Worm (Caenorhabditis elegans) whole organism, midembryonic: ENCODE measurements around the gene gldi-2.

Experiments used
- T22C8.4 ChIP-seq: fragments of 200-800 bp; sonication (Bioruptor generic); IDR thresholded peaks from 2 replicates; pipeline ENCODE4 v1.3.6; 2022; ENCODE audit warnings: missing genetic modification characterization, missing compliant biosample characterization
- cog-1 ChIP-seq: sonication (generic microtip); optimal IDR thresholded peaks from 2 replicates; lab custom pipeline; 2016; ENCODE audit warnings: missing genetic modification characterization, missing compliant biosample characterization
- flt-1 ChIP-seq: fragments of 200-800 bp; sonication (Bioruptor generic); IDR thresholded peaks from 2 replicates; pipeline ENCODE4 v1.3.6; 2022; ENCODE audit warnings: missing genetic modification characterization, missing compliant biosample characterization
- klf-2 ChIP-seq: fragments of 200-800 bp; sonication (Bioruptor generic); conservative IDR thresholded peaks from 2 replicates; pipeline ENCODE4 v1.3.6; 2022; ENCODE audit warnings: missing genetic modification reagents, missing genetic modification characterization, missing compliant biosample characterization
- med-1 ChIP-seq: sonication (generic microtip); optimal IDR thresholded peaks from 2 replicates; lab custom pipeline; 2017; ENCODE audit warnings: missing genetic modification characterization, mild to moderate bottlenecking, missing compliant biosample characterization, antibody characterized with exemption, missing genetic modification reagents; ENCODE audit not compliant: insufficient read depth
- ref-1 ChIP-seq: fragments of 200-800 bp; sonication (Bioruptor generic); conservative IDR thresholded peaks from 2 replicates; pipeline ENCODE4 v1.3.6; 2022; ENCODE audit warnings: missing genetic modification reagents, missing genetic modification characterization, missing compliant biosample characterization
- tab-1 ChIP-seq: fragments of 200-800 bp; sonication (Bioruptor generic); IDR thresholded peaks from 2 replicates; pipeline ENCODE4 v1.3.6; 2022; ENCODE audit warnings: missing genetic modification characterization, missing compliant biosample characterization
- ztf-23 ChIP-seq: fragments of 200-800 bp; sonication (Bioruptor generic); IDR thresholded peaks from 2 replicates; pipeline ENCODE4 v1.3.6; 2022; ENCODE audit warnings: missing genetic modification reagents, missing genetic modification characterization, missing compliant biosample characterization
- ztf-29 ChIP-seq: fragments of 200-800 bp; sonication (Bioruptor generic); IDR thresholded peaks from 2 replicates; pipeline ENCODE4 v1.3.6; 2022; ENCODE audit warnings: missing genetic modification reagents, missing genetic modification characterization, missing compliant biosample characterization

gldi-2 gene

DNA sequence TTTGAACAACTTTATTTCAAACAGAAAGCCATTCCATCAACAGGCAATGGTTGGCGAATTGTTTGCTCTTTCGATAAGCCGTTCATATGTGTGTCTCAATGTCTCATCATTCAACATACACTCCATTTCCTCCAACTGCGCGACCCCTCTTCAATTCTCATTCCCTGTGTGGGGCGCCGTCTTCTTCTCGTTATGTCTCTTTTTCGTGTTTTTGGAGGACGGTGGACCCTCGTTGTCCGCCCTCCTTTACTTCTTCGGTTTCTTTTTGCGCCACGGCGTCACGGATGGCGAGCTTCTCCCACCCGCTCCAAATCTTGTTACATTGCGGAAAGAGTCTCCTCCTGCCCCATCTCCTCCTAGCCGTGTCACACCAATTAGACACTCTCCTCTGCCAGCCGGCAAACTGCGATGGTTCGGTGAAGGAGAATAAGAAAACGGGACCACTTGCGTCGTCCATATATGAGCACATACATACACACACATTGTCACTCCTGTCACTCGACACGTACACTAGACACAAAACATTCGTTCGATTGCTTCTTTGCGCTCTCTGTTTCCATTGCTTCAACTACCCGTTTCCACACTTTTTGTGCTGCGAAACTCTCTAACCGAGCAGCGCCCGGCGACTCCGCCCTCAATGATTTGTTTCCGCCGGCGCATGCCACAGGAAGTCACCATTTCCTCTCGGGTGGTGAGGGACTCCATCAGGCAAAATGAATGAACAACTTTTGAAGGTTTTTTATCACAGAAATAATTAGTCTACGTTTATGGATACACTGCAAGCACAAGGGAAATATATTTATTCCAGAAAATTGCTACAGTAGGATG, 45.1 kb downstream of the gldi-2 start:
- TF ChIP-seq ref-1 (GFP tag; lab: Robert Waterston, UW) (no peak), klf-2 (no peak), ztf-29 (GFP tag; lab: Robert Waterston, UW) (no peak), tab-1 (GFP tag; lab: Robert Waterston, UW) (no peak), T22C8.4 (GFP tag; lab: Robert Waterston, UW) (no peak), med-1 (no peak), cog-1 (no peak), ztf-23 (GFP tag; lab: Robert Waterston, UW) (no peak), flt-1 (GFP tag; lab: Robert Waterston, UW) (no peak)

DNA sequence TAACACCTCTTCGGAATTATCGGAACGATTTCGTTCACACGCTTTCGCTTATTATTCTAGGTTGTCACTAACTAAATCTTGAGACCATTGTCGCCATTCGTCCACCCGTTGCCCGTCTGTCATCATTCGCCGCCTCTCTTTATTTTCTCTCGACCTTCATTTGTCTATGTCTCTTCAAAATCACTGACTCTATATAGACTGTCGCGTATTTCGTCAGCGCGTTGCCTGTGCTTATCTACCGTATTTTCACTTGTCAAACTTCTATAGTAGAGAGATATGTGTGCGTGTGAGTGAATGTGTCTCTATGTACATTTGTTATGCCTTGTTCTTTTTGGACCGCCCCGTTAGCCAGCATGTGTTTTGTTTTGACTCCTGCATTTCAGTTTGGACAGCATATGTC, 45.9 kb downstream of the gldi-2 start:
- no peak for TF ChIP-seq ztf-29 (GFP tag; lab: Robert Waterston, UW)
- no peak for TF ChIP-seq ztf-23 (GFP tag; lab: Robert Waterston, UW)
- no peak for TF ChIP-seq flt-1 (GFP tag; lab: Robert Waterston, UW)
- no peak for TF ChIP-seq tab-1 (GFP tag; lab: Robert Waterston, UW)

DNA sequence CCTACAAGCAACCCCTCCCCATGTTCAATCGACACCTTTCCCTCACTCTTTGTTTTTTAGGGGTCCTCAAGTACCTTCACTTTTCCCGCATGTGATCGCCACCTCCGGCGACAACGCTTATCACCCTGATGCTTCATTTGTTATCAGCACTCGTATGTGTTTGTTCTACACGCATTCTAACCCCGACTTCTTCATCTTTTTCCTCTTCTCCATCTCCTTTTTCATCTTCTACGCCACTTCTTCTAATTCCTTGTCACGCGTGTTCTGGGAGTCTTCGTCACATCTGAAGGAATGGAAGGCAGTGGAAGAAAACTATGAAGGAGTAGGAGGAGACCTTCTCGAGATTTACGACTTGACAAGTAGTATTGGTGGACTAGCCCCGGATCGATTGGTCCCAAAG, 46.8 kb downstream of the gldi-2 start:
- TF ChIP-seq klf-2, result no peak
- TF ChIP-seq med-1, result no peak
- TF ChIP-seq T22C8.4 (GFP tag; lab: Robert Waterston, UW), result no peak
- no peak for TF ChIP-seq ztf-29 (GFP tag; lab: Robert Waterston, UW)
- no peak for TF ChIP-seq flt-1 (GFP tag; lab: Robert Waterston, UW)
- no peak for TF ChIP-seq tab-1 (GFP tag; lab: Robert Waterston, UW)
- TF ChIP-seq cog-1, result no peak
- TF ChIP-seq ref-1 (GFP tag; lab: Robert Waterston, UW), result no peak
- no peak for TF ChIP-seq ztf-23 (GFP tag; lab: Robert Waterston, UW)

ce11 chrII:6830923-6831322, 47.7 kb downstream of the gldi-2 start:
- TF ChIP-seq tab-1 (GFP tag; lab: Robert Waterston, UW) (peak; percentile 66; the same call in 1 of the 2 replicates), ztf-23 (GFP tag; lab: Robert Waterston, UW) (0 out of 2 replicates have a peak, but pooled peaks have one; percentile 47), cog-1 (no peak)

DNA sequence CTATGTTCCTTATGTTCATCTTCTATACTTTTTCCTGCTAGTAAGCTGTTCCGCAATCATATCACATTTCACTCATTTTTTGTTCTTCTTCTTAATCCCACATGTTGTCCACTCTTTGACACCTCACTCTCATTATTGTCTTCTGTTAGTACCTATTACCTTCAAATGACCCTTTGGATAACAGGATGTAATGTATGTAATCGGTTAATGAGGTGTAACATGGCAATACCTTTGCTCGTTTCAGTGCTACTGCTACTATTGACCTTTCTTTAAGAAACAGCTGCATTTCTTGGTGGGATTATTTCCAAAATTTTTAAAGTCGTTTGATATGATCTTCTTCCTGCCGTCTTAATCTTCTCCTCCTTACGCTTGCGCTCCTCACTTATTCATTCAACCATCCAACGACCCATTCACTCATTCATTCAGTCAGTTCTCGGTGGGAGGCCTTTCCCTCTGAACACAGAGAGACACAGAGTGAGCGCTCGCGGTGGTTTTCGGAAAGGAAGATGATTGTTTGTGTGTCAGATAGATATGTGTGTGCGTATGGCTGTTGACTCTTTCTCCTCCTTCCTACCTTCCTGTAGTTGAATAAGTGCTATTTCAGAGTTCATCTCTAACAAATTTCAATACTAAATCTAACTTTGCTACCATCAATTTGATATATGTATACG, 48.4 kb downstream of the gldi-2 start:
- no peak for TF ChIP-seq ztf-23 (GFP tag; lab: Robert Waterston, UW)
- TF ChIP-seq T22C8.4 (GFP tag; lab: Robert Waterston, UW), result no peak
- no peak for TF ChIP-seq med-1
- no peak for TF ChIP-seq flt-1 (GFP tag; lab: Robert Waterston, UW)
- TF ChIP-seq ref-1 (GFP tag; lab: Robert Waterston, UW), result no peak
- no peak for TF ChIP-seq tab-1 (GFP tag; lab: Robert Waterston, UW)
- no peak for TF ChIP-seq ztf-29 (GFP tag; lab: Robert Waterston, UW)
- no peak for TF ChIP-seq klf-2

DNA sequence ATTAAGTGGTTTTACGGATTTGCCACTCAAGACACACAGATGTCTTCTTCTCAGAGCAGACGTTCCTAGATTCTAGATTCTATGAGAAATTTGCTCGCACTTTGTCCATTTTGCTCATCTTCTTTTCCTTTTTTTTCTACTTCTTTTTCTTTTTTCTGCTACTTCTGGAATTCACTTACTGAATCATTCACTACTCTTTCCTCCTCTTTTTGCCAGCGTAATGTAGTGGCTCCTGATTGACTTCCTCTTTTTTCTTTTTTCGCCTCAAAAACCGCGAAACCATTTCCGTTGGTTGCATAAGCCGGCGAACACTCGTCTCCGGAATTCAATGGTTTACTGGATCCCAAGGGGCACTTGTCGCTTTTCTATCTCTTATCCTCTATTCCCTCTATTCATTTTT, 49.0 kb downstream of the gldi-2 start:
- TF ChIP-seq klf-2 (no peak), T22C8.4 (GFP tag; lab: Robert Waterston, UW) (no peak), cog-1 (no peak), ztf-23 (GFP tag; lab: Robert Waterston, UW) (no peak), ztf-29 (GFP tag; lab: Robert Waterston, UW) (no peak), med-1 (no peak), tab-1 (GFP tag; lab: Robert Waterston, UW) (no peak), ref-1 (GFP tag; lab: Robert Waterston, UW) (no peak), flt-1 (GFP tag; lab: Robert Waterston, UW) (no peak)

- TF ChIP-seq flt-1 (GFP tag; lab: Robert Waterston, UW) (no peak), ztf-23 (GFP tag; lab: Robert Waterston, UW) (0 out of 2 replicates have a peak, but pooled peaks have one; percentile 32), T22C8.4 (GFP tag; lab: Robert Waterston, UW) (0 out of 2 replicates have a peak, but pooled peaks have one; percentile 14)
Observed at ce11 chrII:6832695-6833389, 49.6 kb downstream of the gldi-2 start.

DNA sequence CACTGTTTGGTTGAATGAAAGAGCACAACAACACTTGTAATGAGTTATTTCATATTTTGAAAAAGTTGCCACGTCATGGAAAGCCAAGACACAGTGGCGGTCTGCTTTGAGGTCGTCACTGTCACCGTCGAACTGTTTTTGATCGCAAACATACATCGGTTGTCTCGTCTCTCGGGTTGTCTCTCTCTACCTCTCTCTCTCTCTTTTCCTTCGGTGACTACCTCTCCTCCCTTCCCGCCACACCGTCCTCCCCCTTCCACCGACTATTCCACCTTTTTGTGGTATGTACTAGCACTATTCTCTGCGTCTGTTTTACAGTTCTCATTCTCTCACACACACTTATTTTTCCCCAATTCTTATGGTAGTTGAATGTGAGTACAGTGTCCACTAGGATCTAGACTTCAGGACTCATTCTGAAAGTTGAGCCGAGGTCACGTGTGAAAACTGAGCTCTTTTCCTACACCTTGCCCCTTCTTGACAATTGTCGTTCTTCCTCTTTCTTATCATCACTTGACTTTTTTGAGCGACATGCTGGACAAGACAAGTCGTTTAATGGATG, 50.6 kb downstream of the gldi-2 start:
- no peak for TF ChIP-seq klf-2
- TF ChIP-seq cog-1, result no peak
- no peak for TF ChIP-seq ref-1 (GFP tag; lab: Robert Waterston, UW)
- no peak for TF ChIP-seq ztf-29 (GFP tag; lab: Robert Waterston, UW)
- TF ChIP-seq med-1, result no peak
- no peak for TF ChIP-seq flt-1 (GFP tag; lab: Robert Waterston, UW)
- TF ChIP-seq ztf-23 (GFP tag; lab: Robert Waterston, UW), result no peak
- TF ChIP-seq T22C8.4 (GFP tag; lab: Robert Waterston, UW), result no peak
- TF ChIP-seq tab-1 (GFP tag; lab: Robert Waterston, UW), result no peak

ce11 chrII:6834582-6835058, 51.4 kb downstream of the gldi-2 start, which contains the start of gene egl-27:
Gene egl-27, plus strand, starts transcription at chrII:6835008.
- TF ChIP-seq ztf-23 (GFP tag; lab: Robert Waterston, UW) (0 out of 2 replicates have a peak, but pooled peaks have one; percentile 29), flt-1 (GFP tag; lab: Robert Waterston, UW) (peak; percentile 66; the same call in 1 of the 2 replicates), ref-1 (GFP tag; lab: Robert Waterston, UW) (no peak)
